Worm (Caenorhabditis elegans) whole organism, late embryonic: Measurements from ENCODE around the gene mks-1.

Experiments
- C38D4.7 ChIP-seq: fragments of 200-800 bp; sonication (Bioruptor generic); optimal IDR thresholded peaks from 2 replicates; lab custom pipeline; 2018; ENCODE audit warnings: mild to moderate bottlenecking, missing genetic modification characterization, moderate library complexity, missing compliant biosample characterization
- K02D7.2 ChIP-seq: sonication (generic microtip); optimal IDR thresholded peaks from 2 replicates; lab custom pipeline; 2017; ENCODE audit warnings: mild to moderate bottlenecking, missing genetic modification characterization, missing compliant biosample characterization
- K09A11.1 ChIP-seq: sonication (generic microtip); optimal IDR thresholded peaks from 2 replicates; lab custom pipeline; 2017; ENCODE audit warnings: antibody characterized with exemption, mild to moderate bottlenecking, missing genetic modification characterization, missing compliant biosample characterization; ENCODE audit not compliant: insufficient read depth
- T23F11.4 ChIP-seq: fragments of 200-800 bp; sonication (Bioruptor generic); optimal IDR thresholded peaks from 2 replicates; lab custom pipeline; 2018; ENCODE audit warnings: mild to moderate bottlenecking, missing genetic modification characterization, missing compliant biosample characterization
- Y22D7AL.16 ChIP-seq: sonication (generic microtip); optimal IDR thresholded peaks from 2 replicates; lab custom pipeline; 2016; ENCODE audit warnings: missing genetic modification characterization, missing compliant biosample characterization
- ceh-18 ChIP-seq: sonication (generic microtip); optimal IDR thresholded peaks from 2 replicates; lab custom pipeline; 2016; ENCODE audit warnings: missing genetic modification characterization, missing compliant biosample characterization
- ceh-24 ChIP-seq: sonication (generic microtip); optimal IDR thresholded peaks from 2 replicates; lab custom pipeline; 2016; ENCODE audit warnings: mild to moderate bottlenecking, missing genetic modification characterization, missing compliant biosample characterization
- ceh-30 ChIP-seq: fragments of 150-350 bp; optimal IDR thresholded peaks from 2 replicates; lab custom pipeline; 2014; ENCODE audit warnings: missing biosample characterization, missing genetic modification characterization
- ceh-45 ChIP-seq: fragments of 200-800 bp; sonication (Bioruptor generic); IDR thresholded peaks from 2 replicates; pipeline ENCODE4 v1.3.6; 2022; ENCODE audit warnings: missing genetic modification reagents, missing genetic modification characterization, missing compliant biosample characterization
- ceh-48 ChIP-seq: sonication (generic microtip); optimal IDR thresholded peaks from 2 replicates; lab custom pipeline; 2016; ENCODE audit warnings: missing genetic modification characterization, inconsistent platforms, missing compliant biosample characterization
- che-1 ChIP-seq: sonication (generic microtip); optimal IDR thresholded peaks from 2 replicates; lab custom pipeline; 2016; ENCODE audit warnings: mild to moderate bottlenecking, missing genetic modification characterization, missing compliant biosample characterization
- dmd-4 ChIP-seq: sonication (generic microtip); optimal IDR thresholded peaks from 2 replicates; lab custom pipeline; 2016; ENCODE audit warnings: borderline replicate concordance, missing genetic modification characterization, missing compliant biosample characterization
- eyg-1 ChIP-seq: sonication (generic microtip); optimal IDR thresholded peaks from 2 replicates; lab custom pipeline; 2016; ENCODE audit warnings: missing genotype, missing genetic modification characterization, missing compliant biosample characterization
- fax-1 ChIP-seq: sonication (generic microtip); optimal IDR thresholded peaks from 2 replicates; lab custom pipeline; 2016; ENCODE audit warnings: missing genotype, missing genetic modification characterization, missing compliant biosample characterization
- fkh-10 ChIP-seq: fragments of 150-350 bp; optimal IDR thresholded peaks from 2 replicates; lab custom pipeline; 2014; ENCODE audit warnings: missing biosample characterization, missing genetic modification reagents, missing genetic modification characterization
- fkh-6 ChIP-seq: sonication (generic microtip); optimal IDR thresholded peaks from 2 replicates; lab custom pipeline; 2016; ENCODE audit warnings: missing genetic modification characterization, missing compliant biosample characterization
- gmeb-2 ChIP-seq: sonication (generic microtip); optimal IDR thresholded peaks from 2 replicates; lab custom pipeline; 2016; ENCODE audit warnings: missing genetic modification characterization, inconsistent platforms, missing compliant biosample characterization
- hlh-8 ChIP-seq: sonication (generic microtip); optimal IDR thresholded peaks from 2 replicates; lab custom pipeline; 2016; ENCODE audit warnings: missing genotype, missing genetic modification characterization, missing compliant biosample characterization
- lin-11 ChIP-seq: fragments of 200-800 bp; sonication (Bioruptor generic); optimal IDR thresholded peaks from 2 replicates; lab custom pipeline; 2018; ENCODE audit warnings: mild to moderate bottlenecking, missing genetic modification characterization, missing compliant biosample characterization
- mec-3 ChIP-seq: sonication (generic microtip); optimal IDR thresholded peaks from 2 replicates; lab custom pipeline; 2016; ENCODE audit warnings: borderline replicate concordance, missing genetic modification characterization, missing compliant biosample characterization
- nfya-1 ChIP-seq: sonication (generic microtip); optimal IDR thresholded peaks from 2 replicates; lab custom pipeline; 2017; ENCODE audit warnings: missing genetic modification characterization, mild to moderate bottlenecking, missing compliant biosample characterization, antibody characterized with exemption, moderate library complexity
- nhr-11 ChIP-seq: fragments of 150-350 bp; optimal IDR thresholded peaks from 2 replicates; lab custom pipeline; 2014; ENCODE audit warnings: missing biosample characterization, missing genetic modification characterization
- nhr-232 ChIP-seq: sonication (generic microtip); optimal IDR thresholded peaks from 2 replicates; lab custom pipeline; 2016; ENCODE audit warnings: missing genetic modification characterization, missing compliant biosample characterization
- pat-9 ChIP-seq: fragments of 200-800 bp; sonication (Bioruptor generic); optimal IDR thresholded peaks from 2 replicates; lab custom pipeline; 2018; ENCODE audit warnings: mild to moderate bottlenecking, missing genetic modification characterization, moderate library complexity, missing compliant biosample characterization
- pax-1 ChIP-seq: fragments of 150-350 bp; optimal IDR thresholded peaks from 2 replicates; lab custom pipeline; 2014; ENCODE audit warnings: missing biosample characterization, missing genetic modification characterization
- pha-2 ChIP-seq: sonication (generic microtip); optimal IDR thresholded peaks from 2 replicates; lab custom pipeline; 2017; ENCODE audit warnings: mild to moderate bottlenecking, missing genetic modification characterization, missing compliant biosample characterization
- pha-4 ChIP-seq: fragments of 150-350 bp; optimal IDR thresholded peaks from 2 replicates; lab custom pipeline; 2018; ENCODE audit warnings: missing biosample characterization, missing genetic modification reagents, missing genetic modification characterization
- pros-1 ChIP-seq: fragments of 150-350 bp; optimal IDR thresholded peaks from 2 replicates; lab custom pipeline; 2014; ENCODE audit warnings: missing biosample characterization, missing genetic modification reagents, missing genetic modification characterization
- ref-2 ChIP-seq: sonication (generic microtip); optimal IDR thresholded peaks from 2 replicates; lab custom pipeline; 2016; ENCODE audit warnings: missing genetic modification characterization, missing compliant biosample characterization
- sdc-2 ChIP-seq: sonication (generic microtip); optimal IDR thresholded peaks from 2 replicates; lab custom pipeline; 2016; ENCODE audit warnings: missing genotype, missing genetic modification characterization, missing compliant biosample characterization
- sox-2 ChIP-seq: fragments of 200-800 bp; sonication (Bioruptor generic); IDR thresholded peaks from 2 replicates; pipeline ENCODE4 v1.3.6; 2022; ENCODE audit warnings: missing genetic modification reagents, missing genetic modification characterization, missing compliant biosample characterization
- unc-3 ChIP-seq, 2 experiments: fragments of 200-800 bp in 1 of 2; sonication (Bioruptor generic) in 1 of 2; sonication (generic microtip) in 1 of 2; conservative IDR thresholded peaks in 1 of 2; optimal IDR thresholded peaks in 1 of 2; 2 replicates each; pipeline versions ENCODE4 v1.3.6 to Lab custom; 2016 to 2022; ENCODE audit warnings: missing compliant biosample characterization in 2 of 2, missing genetic modification characterization in 2 of 2, missing genetic modification reagents in 1 of 2
- unc-42 ChIP-seq: sonication (generic microtip); optimal IDR thresholded peaks from 2 replicates; lab custom pipeline; 2016; ENCODE audit warnings: missing genotype, missing genetic modification characterization, missing compliant biosample characterization
- zip-5 ChIP-seq: sonication (generic microtip); optimal IDR thresholded peaks from 2 replicates; lab custom pipeline; 2016; ENCODE audit warnings: missing genetic modification characterization, missing compliant biosample characterization

The mks-1 gene

ce11 chrIII:3163448-3163847, 22.6 kb upstream of the mks-1 start:
- no peak for TF ChIP-seq lin-11 (tag; lab: Kevin White, UChicago)
- no peak for TF ChIP-seq mec-3 (tag; lab: Kevin White, UChicago)

DNA sequence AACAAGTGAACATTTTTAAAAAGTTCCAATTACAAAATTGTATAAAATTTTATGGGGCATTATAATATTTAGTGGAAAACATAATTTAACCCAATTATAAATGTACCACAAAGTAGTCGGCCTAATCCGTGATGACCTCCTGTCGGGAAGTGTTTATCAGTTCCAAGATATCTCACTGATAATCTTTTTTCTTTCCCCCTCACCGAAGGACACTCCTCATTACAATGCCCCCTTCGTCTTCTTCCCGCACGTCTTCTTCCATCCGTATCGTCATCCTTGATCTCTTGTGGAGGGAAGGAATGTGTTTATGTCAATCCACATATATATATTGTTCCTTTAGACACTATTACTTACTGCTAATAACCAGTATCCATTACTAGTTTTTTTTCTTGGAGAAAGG, 20.8 kb upstream of the mks-1 start, which contains the start of gene R148.5:
TSS of gene R148.5 (plus strand) at position 331 of the 400 bp plus-strand sequence.
- TF ChIP-seq unc-3 (GFP tag; conservative IDR thresholded peaks at IDR 0.05; lab: Robert Waterston, UW) (no peak), unc-3 (tag; optimal IDR thresholded peaks at IDR 0.05; lab: Kevin White, UChicago) (no peak), ref-2 (tag; lab: Kevin White, UChicago) (no peak), che-1 (tag; lab: Kevin White, UChicago) (no peak), ceh-18 (tag; lab: Kevin White, UChicago) (no peak), fax-1 (tag; lab: Kevin White, UChicago) (no peak), pros-1 (tag; lab: Kevin White, UChicago) (no peak), ceh-48 (tag; lab: Kevin White, UChicago) (no peak), fkh-10 (GFP tag; lab: Kevin White, UChicago) (no peak), nhr-232 (tag; lab: Kevin White, UChicago) (no peak), ceh-24 (tag; lab: Kevin White, UChicago) (no peak), C38D4.7 (GFP tag; lab: Kevin White, UChicago) (no peak), nhr-11 (tag; lab: Kevin White, UChicago) (no peak), ceh-45 (GFP tag; lab: Robert Waterston, UW) (no peak), lin-11 (tag; lab: Kevin White, UChicago) (no peak), K09A11.1 (tag; lab: Kevin White, UChicago) (no peak), sox-2 (GFP tag; lab: Robert Waterston, UW) (no peak)

DNA sequence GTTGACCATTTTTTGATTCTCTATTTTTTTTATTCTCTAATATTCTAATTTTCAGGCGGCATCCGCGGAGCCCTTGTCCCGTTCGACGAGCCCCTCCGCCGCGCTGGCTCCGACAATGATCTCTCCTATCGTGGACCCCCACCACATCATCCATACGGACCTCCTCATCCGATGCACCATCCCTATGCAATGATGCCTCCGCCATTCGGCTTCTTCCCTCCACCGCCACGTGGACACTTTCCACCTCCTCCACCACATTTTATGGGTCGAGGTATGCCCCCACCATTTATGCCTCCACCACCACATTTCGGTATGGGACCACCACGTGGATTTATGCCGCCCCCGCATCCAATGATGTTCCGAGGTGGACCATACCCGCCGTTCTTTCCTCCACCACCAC, 16.8 kb upstream of the mks-1 start:
- TF ChIP-seq K02D7.2 (tag; lab: Kevin White, UChicago) (no peak), unc-42 (tag; lab: Kevin White, UChicago) (no peak)

- no peak for TF ChIP-seq fax-1 (tag; lab: Kevin White, UChicago)
- no peak for TF ChIP-seq ceh-24 (tag; lab: Kevin White, UChicago)
- TF ChIP-seq pha-2 (tag; lab: Kevin White, UChicago) = no peak
- peak; percentile 81 for TF ChIP-seq ceh-48 (tag; lab: Kevin White, UChicago)
- TF ChIP-seq T23F11.4 (GFP tag; lab: Kevin White, UChicago) = no peak
Measured at ce11 chrIII:3170538-3170937, 15.5 kb upstream of the mks-1 start.

DNA sequence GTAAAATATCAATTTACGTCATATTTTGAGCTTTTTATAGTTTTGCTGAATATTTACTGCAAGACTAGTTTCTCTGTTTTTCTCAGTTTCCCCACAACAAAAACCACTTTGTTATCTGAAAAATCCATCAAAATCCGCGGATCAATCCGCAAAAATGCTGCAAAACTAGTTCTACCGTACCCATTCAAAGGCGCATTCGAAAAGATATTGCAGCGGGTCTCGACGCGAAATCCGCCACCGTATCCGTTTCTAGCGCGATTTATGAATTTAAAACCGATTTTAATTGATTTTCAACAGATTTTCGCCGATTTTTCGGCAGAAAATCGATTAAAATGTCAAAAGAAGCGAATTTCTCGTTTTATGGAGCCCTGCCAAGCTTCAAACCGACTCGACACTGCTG, 14.7 kb upstream of the mks-1 start, which contains the start of gene R148.4:
TSS of gene R148.4 (plus strand) at position 211 of the 400 bp plus-strand sequence.
- no peak for TF ChIP-seq sdc-2 (tag; lab: Kevin White, UChicago)
- no peak for TF ChIP-seq pax-1 (tag; lab: Kevin White, UChicago)
- no peak for TF ChIP-seq ceh-30 (tag; lab: Kevin White, UChicago)
- no peak for TF ChIP-seq gmeb-2
- TF ChIP-seq nfya-1 (tag; lab: Kevin White, UChicago) = no peak
- no peak for TF ChIP-seq unc-42 (tag; lab: Kevin White, UChicago)
- no peak for TF ChIP-seq hlh-8 (tag; lab: Kevin White, UChicago)
- no peak for TF ChIP-seq pha-4 (tag; lab: Kevin White, UChicago)
- TF ChIP-seq dmd-4 (tag; lab: Kevin White, UChicago) = no peak
- TF ChIP-seq eyg-1 (tag; lab: Kevin White, UChicago) = no peak
- TF ChIP-seq Y22D7AL.16 (tag; lab: Kevin White, UChicago) = no peak
- TF ChIP-seq fkh-6 = no peak
- no peak for TF ChIP-seq zip-5 (tag; lab: Kevin White, UChicago)
- TF ChIP-seq pat-9 (tag; lab: Kevin White, UChicago) = no peak
